Fruit fly (Drosophila melanogaster) whole organism, prepupa: ENCODE measurements around the gene CG33110.

ENCODE experiments used
- Blimp-1 ChIP-seq: fragments of 200-800 bp; sonication (Bioruptor generic); optimal IDR thresholded peaks from 3 replicates; lab custom pipeline; 2017; ENCODE audit warnings: missing biosample characterization, missing genetic modification characterization, mild to moderate bottlenecking, moderate library complexity, missing genetic modification reagents
- CG11762 ChIP-seq: fragments of 200-800 bp; sonication (Bioruptor generic); optimal IDR thresholded peaks from 3 replicates; lab custom pipeline; 2016; ENCODE audit warnings: missing biosample characterization, missing genetic modification characterization; ENCODE audit not compliant: insufficient read depth
- CG11902 ChIP-seq: fragments of 200-800 bp; sonication (Bioruptor generic); optimal IDR thresholded peaks from 3 replicates; lab custom pipeline; 2016; ENCODE audit warnings: missing biosample characterization, missing genetic modification characterization
- CG15336 ChIP-seq: fragments of 200-800 bp; sonication (Bioruptor generic); IDR thresholded peaks from 2 replicates; pipeline ENCODE4 v1.3.6; 2022; ENCODE audit warnings: missing biosample characterization, missing genetic modification characterization
- CG3032 ChIP-seq: fragments of 200-800 bp; optimal IDR thresholded peaks from 2 replicates; lab custom pipeline; 2019; ENCODE audit warnings: missing biosample characterization, mild to moderate bottlenecking, missing genetic modification characterization, moderate library complexity
- CG34406 ChIP-seq: fragments of 200-800 bp; sonication (Bioruptor generic); optimal IDR thresholded peaks from 3 replicates; lab custom pipeline; 2016; ENCODE audit warnings: missing biosample characterization, missing genetic modification characterization
- CG6163 ChIP-seq: fragments of 200-800 bp; sonication (Bioruptor generic); IDR thresholded peaks from 3 replicates; pipeline ENCODE4 v1.3.6; 2022; ENCODE audit warnings: missing biosample characterization, missing genetic modification characterization
- CG6276 ChIP-seq: fragments of 200-800 bp; sonication (Bioruptor generic); optimal IDR thresholded peaks from 2 replicates; lab custom pipeline; 2017; ENCODE audit warnings: missing biosample characterization, mild to moderate bottlenecking, missing genetic modification characterization
- CG6808 ChIP-seq: fragments of 200-800 bp; sonication (Bioruptor generic); optimal IDR thresholded peaks from 3 replicates; lab custom pipeline; 2017; ENCODE audit warnings: missing biosample characterization, missing genetic modification characterization, mild to moderate bottlenecking, moderate library complexity, missing genetic modification reagents
- CG6854 ChIP-seq: fragments of 200-800 bp; sonication (Bioruptor generic); optimal IDR thresholded peaks from 2 replicates; lab custom pipeline; 2017; ENCODE audit warnings: missing biosample characterization, mild to moderate bottlenecking, missing genetic modification characterization
- CG7368 ChIP-seq: fragments of 200-800 bp; sonication (Bioruptor generic); optimal IDR thresholded peaks from 3 replicates; lab custom pipeline; 2016; ENCODE audit warnings: missing biosample characterization, missing genetic modification characterization
- CG8119 ChIP-seq: fragments of 200-800 bp; sonication (Bioruptor generic); IDR thresholded peaks from 3 replicates; pipeline ENCODE4 v1.3.6; 2022; ENCODE audit warnings: missing biosample characterization, missing genetic modification characterization
- CG8319 ChIP-seq: fragments of 200-800 bp; sonication (Bioruptor generic); optimal IDR thresholded peaks from 3 replicates; lab custom pipeline; 2016; ENCODE audit warnings: missing biosample characterization, missing genetic modification characterization
- CG8632 ChIP-seq: fragments of 200-800 bp; sonication (Bioruptor generic); optimal IDR thresholded peaks from 3 replicates; lab custom pipeline; 2016; ENCODE audit warnings: missing biosample characterization, missing genetic modification characterization
- CG9139 ChIP-seq: fragments of 200-800 bp; sonication (Bioruptor generic); optimal IDR thresholded peaks from 3 replicates; lab custom pipeline; 2017; ENCODE audit warnings: missing biosample characterization, mild to moderate bottlenecking, missing genetic modification characterization
- Eip78C ChIP-seq: fragments of 200-800 bp; sonication (Bioruptor generic); peaks from one replicate; lab custom pipeline; 2016; ENCODE audit warnings: missing biosample characterization, missing genetic modification characterization
- Eip93F ChIP-seq: fragments of 200-800 bp; sonication (Bioruptor generic); optimal IDR thresholded peaks from 2 replicates; lab custom pipeline; 2016; ENCODE audit warnings: missing biosample characterization, mild to moderate bottlenecking, missing genetic modification characterization
- Gug ChIP-seq: fragments of 200-800 bp; sonication (Bioruptor generic); IDR thresholded peaks from 2 replicates; pipeline ENCODE4 v1.3.6; 2022; ENCODE audit warnings: missing biosample characterization, missing genetic modification characterization
- Hr39 ChIP-seq: fragments of 200-800 bp; sonication (Bioruptor generic); optimal IDR thresholded peaks from 2 replicates; lab custom pipeline; 2016; ENCODE audit warnings: missing biosample characterization, missing genetic modification characterization
- Hr4 ChIP-seq: fragments of 200-800 bp; sonication (Bioruptor generic); optimal IDR thresholded peaks from 3 replicates; lab custom pipeline; 2016; ENCODE audit warnings: missing biosample characterization, missing genetic modification characterization
- Met ChIP-seq: fragments of 200-800 bp; sonication (Bioruptor generic); optimal IDR thresholded peaks from 3 replicates; lab custom pipeline; 2016; ENCODE audit warnings: missing biosample characterization, missing genetic modification characterization
- Sox14 ChIP-seq: fragments of 200-800 bp; sonication (Bioruptor generic); optimal IDR thresholded peaks from 3 replicates; lab custom pipeline; 2016; ENCODE audit warnings: missing biosample characterization, missing genetic modification characterization
- acj6 ChIP-seq: fragments of 200-800 bp; sonication (Bioruptor generic); optimal IDR thresholded peaks from 3 replicates; lab custom pipeline; 2016; ENCODE audit warnings: missing biosample characterization, missing genetic modification characterization
- cyc ChIP-seq: fragments of 200-800 bp; sonication (Bioruptor generic); optimal IDR thresholded peaks from 3 replicates; lab custom pipeline; 2016; ENCODE audit warnings: missing biosample characterization, missing genetic modification characterization
- dac ChIP-seq: fragments of 200-800 bp; sonication (Bioruptor generic); optimal IDR thresholded peaks from 2 replicates; lab custom pipeline; 2017; ENCODE audit warnings: missing biosample characterization, mild to moderate bottlenecking, missing genetic modification characterization
- dsx ChIP-seq: fragments of 200-800 bp; optimal IDR thresholded peaks from 3 replicates; lab custom pipeline; 2019; ENCODE audit warnings: missing biosample characterization, mild to moderate bottlenecking, missing genetic modification characterization, moderate library complexity; ENCODE audit not compliant: poor library complexity, severe bottlenecking
- esn ChIP-seq: fragments of 200-800 bp; sonication (Bioruptor generic); optimal IDR thresholded peaks from 2 replicates; lab custom pipeline; 2016; ENCODE audit warnings: missing biosample characterization, mild to moderate bottlenecking, missing genetic modification characterization, moderate library complexity
- fd59A ChIP-seq: fragments of 200-800 bp; sonication (Bioruptor generic); optimal IDR thresholded peaks from 2 replicates; lab custom pipeline; 2017; ENCODE audit warnings: missing biosample characterization, mild to moderate bottlenecking, missing genetic modification characterization, missing genetic modification reagents
- fd85E ChIP-seq: fragments of 200-800 bp; sonication (Bioruptor generic); optimal IDR thresholded peaks from 3 replicates; lab custom pipeline; 2016; ENCODE audit warnings: missing biosample characterization, missing genetic modification characterization
- fkh ChIP-seq: fragments of 200-800 bp; sonication (Bioruptor generic); optimal IDR thresholded peaks from 3 replicates; lab custom pipeline; 2017; ENCODE audit warnings: missing biosample characterization, mild to moderate bottlenecking, missing genetic modification characterization, moderate library complexity
- lz ChIP-seq: fragments of 200-800 bp; sonication (Bioruptor generic); optimal IDR thresholded peaks from 3 replicates; lab custom pipeline; 2016; ENCODE audit warnings: missing biosample characterization, missing genetic modification characterization
- net ChIP-seq: fragments of 200-800 bp; sonication (Bioruptor generic); optimal IDR thresholded peaks from 3 replicates; lab custom pipeline; 2016; ENCODE audit warnings: missing biosample characterization, missing genetic modification characterization
- salr ChIP-seq, 2 experiments: fragments of 200-800 bp; sonication (Bioruptor generic); optimal IDR thresholded peaks; 3 replicates each; lab custom pipeline; 2016 to 2018; ENCODE audit warnings: missing biosample characterization in 2 of 2, missing genetic modification characterization in 2 of 2, mild to moderate bottlenecking in 1 of 2
- spab ChIP-seq: fragments of 200-800 bp; sonication (Bioruptor generic); optimal IDR thresholded peaks from 2 replicates; lab custom pipeline; 2017; ENCODE audit warnings: missing biosample characterization, mild to moderate bottlenecking, missing genetic modification characterization, missing genetic modification reagents
- ss ChIP-seq, 2 experiments: fragments of 200-800 bp; sonication (Bioruptor generic); optimal IDR thresholded peaks; 2 replicates in 1 of 2; 3 replicates in 1 of 2; lab custom pipeline; 2017 to 2018; ENCODE audit warnings: mild to moderate bottlenecking in 2 of 2, missing biosample characterization in 2 of 2, missing genetic modification characterization in 2 of 2, moderate library complexity in 1 of 2
- svp ChIP-seq: fragments of 200-800 bp; sonication (Bioruptor generic); peaks from one replicate; lab custom pipeline; 2016; ENCODE audit warnings: missing biosample characterization, missing genetic modification characterization
- topi ChIP-seq: fragments of 200-800 bp; sonication (Bioruptor generic); optimal IDR thresholded peaks from 3 replicates; lab custom pipeline; 2016; ENCODE audit warnings: missing biosample characterization, missing genetic modification characterization
- vri ChIP-seq: fragments of 200-800 bp; sonication (Bioruptor generic); optimal IDR thresholded peaks from 3 replicates; lab custom pipeline; 2016; ENCODE audit warnings: missing biosample characterization, mild to moderate bottlenecking, missing genetic modification characterization

Gene CG33110

DNA sequence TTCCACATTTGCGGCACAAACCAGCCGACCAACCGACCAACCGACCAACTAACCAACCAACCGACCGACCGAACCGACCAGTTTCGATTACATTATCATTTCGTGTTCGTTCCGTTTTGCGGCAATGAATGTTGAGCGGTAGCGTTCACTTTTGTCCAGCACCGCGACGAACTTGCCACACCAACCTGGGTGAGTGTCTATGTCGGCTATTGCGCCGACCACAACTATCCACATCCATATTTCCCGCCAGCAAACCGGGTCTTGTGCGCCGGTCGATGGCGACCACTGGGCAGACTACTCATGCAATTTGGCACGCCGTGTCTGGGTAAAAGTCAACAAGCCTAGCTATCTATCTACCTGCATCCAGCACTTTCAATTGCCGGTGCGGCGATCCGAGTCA, 7.0 kb downstream of the CG33110 start:
- peak; percentile 14; the same call in 1 of the 3 replicates for TF ChIP-seq CG8119 (GFP tag; lab: Robert Waterston, UW)
- TF ChIP-seq Met: no peak

DNA sequence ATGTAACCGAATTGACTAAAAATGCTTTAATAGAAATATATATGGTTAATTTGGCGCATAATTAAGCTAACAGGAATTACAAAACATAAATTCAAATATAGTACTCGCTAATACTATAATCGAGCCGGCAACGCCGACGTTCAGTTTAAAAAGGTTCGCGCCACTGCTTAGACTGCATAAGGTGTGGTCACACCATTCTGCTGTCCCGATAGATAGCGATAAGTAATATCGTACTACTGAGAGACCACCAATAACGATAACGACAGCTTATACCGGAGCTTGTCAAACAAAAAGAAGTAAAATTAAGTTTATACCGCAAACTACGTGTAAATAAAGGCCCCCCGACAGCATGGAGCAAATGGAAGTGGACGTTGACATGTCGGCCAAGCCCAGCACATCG, 10.6 kb downstream of the CG33110 start, which contains the start of gene CSN6:
TSS of gene CSN6 (plus strand) at position 228 of the 400 bp plus-strand sequence.
- TF ChIP-seq Eip93F (GFP tag; lab: Kevin White, UChicago) (no peak), Eip78C (GFP tag; lab: Kevin White, UChicago) (peak; percentile 15), CG3032 (tag; lab: Kevin White, UChicago) (peak; percentile 19), CG7368 (GFP tag; lab: Kevin White, UChicago) (no peak), fd59A (no peak), Sox14 (GFP tag; lab: Kevin White, UChicago) (peak; percentile 36), dsx (GFP tag; lab: Kevin White, UChicago) (peak; percentile 67), salr (GFP tag; optimal IDR thresholded peaks at IDR 0.05; lab: Kevin White, UChicago) (no peak), dac (no peak)

DNA sequence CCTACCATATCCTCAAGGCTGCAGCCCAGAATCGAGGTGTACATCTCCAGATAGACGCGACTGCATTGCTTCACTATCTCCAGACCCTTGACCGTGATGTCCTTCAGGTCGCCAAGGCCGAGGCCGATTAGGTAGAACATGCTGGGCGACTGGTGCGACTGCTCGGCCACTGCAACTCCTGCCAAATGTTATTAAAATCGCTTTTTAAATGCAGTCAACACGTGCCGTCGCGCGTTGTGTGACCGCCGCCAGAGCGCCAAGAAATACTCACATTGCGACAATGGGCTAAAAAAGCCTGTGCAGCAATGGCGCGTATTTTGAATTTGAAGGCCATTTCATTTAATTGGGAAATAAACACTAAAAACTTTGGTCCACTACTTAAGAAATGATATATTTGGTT, 13.0 kb downstream of the CG33110 start, which contains the start of gene Dph5:
TSS of gene Dph5 (minus strand) at position 245 of the 400 bp plus-strand sequence.
- no peak for TF ChIP-seq CG9139 (GFP tag; lab: Kevin White, UChicago)

DNA sequence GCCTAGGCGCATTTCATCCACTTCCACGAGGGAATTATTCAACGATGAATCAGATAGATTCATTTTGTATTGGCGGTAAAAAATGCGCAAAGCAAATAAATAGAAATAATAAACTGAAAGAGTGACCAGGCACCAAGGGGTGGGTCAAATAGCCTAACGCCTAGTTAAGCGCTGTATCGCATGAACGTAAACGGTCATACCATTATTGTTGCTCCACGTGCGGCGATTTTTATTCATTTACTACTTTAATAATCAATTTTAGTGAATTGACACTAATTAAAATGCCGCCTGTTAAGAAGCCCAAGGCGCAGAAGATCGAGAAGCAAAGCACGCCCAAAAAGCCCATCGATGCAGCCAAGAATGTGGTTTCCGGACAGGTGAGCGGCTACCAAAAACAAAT, 14.6 kb downstream of the CG33110 start, which contains the start of the genes CG33107 and CG6937:
TSS of gene CG33107 (minus strand) at position 137 of the 400 bp plus-strand sequence.
TSS of gene CG6937 (plus strand) at position 192 of the 400 bp plus-strand sequence.
- TF ChIP-seq net (GFP tag; lab: Kevin White, UChicago) (no peak), svp (no peak), fkh (peak; percentile 84), Sox14 (GFP tag; lab: Kevin White, UChicago) (no peak), Eip78C (GFP tag; lab: Kevin White, UChicago) (peak; percentile 10), CG8319 (GFP tag; lab: Kevin White, UChicago) (no peak)

DNA sequence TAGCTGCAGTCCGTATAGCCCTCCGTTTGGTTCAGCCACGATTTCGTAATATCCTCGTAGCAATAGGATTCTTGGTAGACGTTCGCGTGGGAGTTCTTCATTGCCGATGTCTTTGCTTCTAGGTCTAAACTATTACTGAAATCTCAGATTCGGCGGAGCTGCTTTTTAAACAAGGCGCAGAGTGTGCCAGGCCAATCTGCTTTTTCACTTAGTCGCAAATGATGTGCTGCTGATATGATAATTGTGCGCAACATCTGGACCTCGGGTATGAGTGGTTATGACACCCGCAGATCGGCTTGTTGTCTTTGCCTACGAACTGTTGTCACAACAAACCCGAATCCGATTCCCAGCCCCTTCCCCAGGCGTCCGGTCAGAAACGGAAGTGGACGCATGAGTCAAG, 16.5 kb downstream of the CG33110 start, which contains the start of gene btn:
TSS of gene btn (minus strand) at position 101 of the 400 bp plus-strand sequence.
- TF ChIP-seq CG34406 (GFP tag; lab: Kevin White, UChicago) (no peak), fd85E (GFP tag; lab: Kevin White, UChicago) (no peak), acj6 (GFP tag; lab: Kevin White, UChicago) (no peak), Hr4 (no peak), CG6276 (GFP tag; lab: Kevin White, UChicago) (no peak), CG9139 (GFP tag; lab: Kevin White, UChicago) (no peak), spab (no peak), Gug (GFP tag; lab: Robert Waterston, UW) (no peak), Blimp-1 (GFP tag; lab: Kevin White, UChicago) (no peak), Eip78C (GFP tag; lab: Kevin White, UChicago) (no peak)

DNA sequence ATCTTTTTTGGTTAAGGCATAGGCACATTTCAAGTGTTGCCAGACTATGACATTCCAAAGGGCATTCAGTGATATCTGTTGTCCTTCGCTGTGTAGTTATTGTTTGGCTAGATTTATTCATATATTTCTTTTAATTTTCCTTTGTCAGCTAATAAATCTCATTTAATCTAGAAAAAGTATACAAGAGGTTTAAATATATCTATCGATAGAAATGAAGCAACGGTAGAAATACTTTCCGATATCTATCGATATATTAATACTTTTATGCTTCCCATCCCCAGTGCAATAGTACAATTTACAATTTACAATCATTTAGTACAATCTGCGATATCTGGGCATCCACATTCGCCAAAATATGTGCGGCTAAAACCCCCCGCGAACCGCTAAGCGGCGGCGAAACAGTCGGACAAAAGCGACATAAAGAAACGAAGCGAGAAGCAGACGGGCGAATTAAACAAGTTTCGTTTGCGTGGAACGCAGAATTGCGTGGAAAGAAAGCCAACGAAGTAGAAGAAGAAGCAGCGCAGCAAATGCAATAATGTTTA, 17.5 kb downstream of the CG33110 start, which contains the start of gene Efa6:
TSS of gene Efa6 (plus strand) at position 337 of the 545 bp plus-strand sequence.
- TF ChIP-seq fd59A (no peak), CG3032 (tag; lab: Kevin White, UChicago) (peak; percentile 0), CG11762 (GFP tag; lab: Kevin White, UChicago) (no peak), esn (peak; percentile 53), CG6854 (peak; percentile 57), CG6276 (GFP tag; lab: Kevin White, UChicago) (no peak), Hr39 (GFP tag; lab: Kevin White, UChicago) (peak; percentile 6), CG6163 (GFP tag; lab: Robert Waterston, UW) (no peak), cyc (GFP tag; lab: Kevin White, UChicago) (peak; percentile 14), Met (no peak), lz (GFP tag; lab: Kevin White, UChicago) (peak; percentile 36), CG8119 (GFP tag; lab: Robert Waterston, UW) (peak; percentile 47; the same call in 1 of the 3 replicates), net (GFP tag; lab: Kevin White, UChicago) (no peak), CG6808 (GFP tag; lab: Kevin White, UChicago) (peak; percentile 8), CG11902 (peak; percentile 21), fkh (peak; percentile 50), vri (GFP tag; lab: Kevin White, UChicago) (no peak), ss (GFP tag; optimal IDR thresholded peaks at IDR 0.05; lab: Kevin White, UChicago) (peak in 1 of 2 experiments; percentile 46), Eip78C (GFP tag; lab: Kevin White, UChicago) (peak; percentile 78), CG8632 (GFP tag; lab: Kevin White, UChicago) (no peak), topi (GFP tag; lab: Kevin White, UChicago) (peak; percentile 40), CG8319 (GFP tag; lab: Kevin White, UChicago) (no peak), dac (no peak), CG15336 (GFP tag; lab: Robert Waterston, UW) (peak; percentile 37; the same call in 1 of the 2 replicates), CG34406 (GFP tag; lab: Kevin White, UChicago) (no peak)
